Worm (Caenorhabditis elegans) whole organism, L1 larva: ENCODE results near the gene F28F9.3.

ENCODE experiments used
- C16A3.4 ChIP-seq: fragments of 150-350 bp; optimal IDR thresholded peaks from 2 replicates; lab custom pipeline; 2014; ENCODE audit warnings: missing biosample characterization, missing genetic modification characterization
- C34B4.2 ChIP-seq: sonication (generic microtip); optimal IDR thresholded peaks from 2 replicates; lab custom pipeline; 2017; ENCODE audit warnings: mild to moderate bottlenecking, missing genetic modification characterization, missing compliant biosample characterization
- F16B12.6 ChIP-seq: fragments of 150-350 bp; optimal IDR thresholded peaks from 2 replicates; lab custom pipeline; 2014; ENCODE audit warnings: missing biosample characterization, missing genetic modification characterization
- alr-1 ChIP-seq: fragments of 200-800 bp; sonication (Bioruptor generic); optimal IDR thresholded peaks from 2 replicates; lab custom pipeline; 2018; ENCODE audit warnings: borderline replicate concordance, mild to moderate bottlenecking, missing genetic modification characterization, missing compliant biosample characterization
- ama-1 ChIP-seq: fragments of 150-350 bp; optimal IDR thresholded peaks from 2 replicates; lab custom pipeline; 2014
- ceh-63 ChIP-seq: fragments of 200-800 bp; sonication (Bioruptor generic); optimal IDR thresholded peaks from 2 replicates; lab custom pipeline; 2018; ENCODE audit warnings: mild to moderate bottlenecking, missing genetic modification characterization, missing compliant biosample characterization
- dpl-1 ChIP-seq, 3 experiments: fragments of 150-350 bp in 2 of 3; sonication (generic microtip) in 1 of 3; optimal IDR thresholded peaks; 2 replicates each; lab custom pipeline; 2014 to 2017; ENCODE audit warnings: missing biosample characterization in 3 of 3, missing genetic modification characterization in 3 of 3, missing genetic modification reagents in 3 of 3
- dsc-1 ChIP-seq: sonication (generic microtip); optimal IDR thresholded peaks from 2 replicates; lab custom pipeline; 2016; ENCODE audit warnings: mild to moderate bottlenecking, missing genetic modification characterization, missing compliant biosample characterization
- efl-1 ChIP-seq, 4 experiments: fragments of 150-350 bp; optimal IDR thresholded peaks in 3 of 4; peaks in 1 of 4; 1 replicate in 1 of 4; 2 replicates in 3 of 4; lab custom pipeline; 2014; ENCODE audit warnings: missing biosample characterization in 2 of 4, missing genetic modification characterization in 2 of 4, missing genetic modification reagents in 2 of 4
- efl-3 ChIP-seq: fragments of 200-800 bp; sonication (Bioruptor generic); optimal IDR thresholded peaks from 2 replicates; lab custom pipeline; 2018; ENCODE audit warnings: mild to moderate bottlenecking, missing genetic modification characterization, missing compliant biosample characterization
- fkh-4 ChIP-seq: sonication (generic microtip); optimal IDR thresholded peaks from 2 replicates; lab custom pipeline; 2016; ENCODE audit warnings: missing compliant biosample characterization, missing genetic modification characterization, borderline replicate concordance
- grh-1 ChIP-seq: fragments of 200-800 bp; sonication (Bioruptor generic); IDR thresholded peaks from 2 replicates; pipeline ENCODE4 v1.3.6; 2022; ENCODE audit warnings: missing genetic modification reagents, missing genetic modification characterization, missing compliant biosample characterization
- hlh-4 ChIP-seq: sonication (generic microtip); optimal IDR thresholded peaks from 2 replicates; lab custom pipeline; 2016; ENCODE audit warnings: mild to moderate bottlenecking, missing genetic modification characterization, missing compliant biosample characterization
- irx-1 ChIP-seq: sonication (generic microtip); optimal IDR thresholded peaks from 2 replicates; lab custom pipeline; 2016; ENCODE audit warnings: missing genetic modification characterization, missing compliant biosample characterization
- lin-14 ChIP-seq: fragments of 200-800 bp; sonication (Bioruptor generic); optimal IDR thresholded peaks from 2 replicates; lab custom pipeline; 2018; ENCODE audit warnings: mild to moderate bottlenecking, missing genetic modification characterization, moderate library complexity, missing compliant biosample characterization
- lin-35 ChIP-seq, 2 experiments: fragments of 150-350 bp; optimal IDR thresholded peaks; 2 replicates each; lab custom pipeline; 2014; ENCODE audit warnings: missing biosample characterization in 2 of 2, missing genetic modification characterization in 2 of 2, missing genetic modification reagents in 2 of 2
- lin-39 ChIP-seq: fragments of 150-350 bp; optimal IDR thresholded peaks from 2 replicates; lab custom pipeline; 2014; ENCODE audit warnings: missing biosample characterization, missing genetic modification reagents, missing genetic modification characterization
- mab-9 ChIP-seq: fragments of 200-800 bp; sonication (Bioruptor generic); IDR thresholded peaks from 2 replicates; pipeline ENCODE4 v1.3.6; 2022; ENCODE audit warnings: missing genetic modification reagents, missing genetic modification characterization, missing compliant biosample characterization
- nhr-11 ChIP-seq: fragments of 150-350 bp; optimal IDR thresholded peaks from 2 replicates; lab custom pipeline; 2014; ENCODE audit warnings: missing biosample characterization, missing genetic modification characterization
- nhr-12 ChIP-seq: sonication (generic microtip); optimal IDR thresholded peaks from 2 replicates; lab custom pipeline; 2017; ENCODE audit warnings: missing biosample characterization, missing genetic modification characterization
- nhr-19 ChIP-seq: fragments of 200-800 bp; sonication (Bioruptor generic); conservative IDR thresholded peaks from 2 replicates; pipeline ENCODE4 v1.3.6; 2022; ENCODE audit warnings: missing genetic modification characterization, missing compliant biosample characterization
- nhr-237 ChIP-seq: fragments of 150-350 bp; optimal IDR thresholded peaks from 2 replicates; lab custom pipeline; 2014; ENCODE audit warnings: missing biosample characterization, missing genetic modification characterization
- nhr-28 ChIP-seq: fragments of 150-350 bp; optimal IDR thresholded peaks from 2 replicates; lab custom pipeline; 2014; ENCODE audit warnings: missing biosample characterization, missing genetic modification characterization
- nhr-71 ChIP-seq: sonication (generic microtip); optimal IDR thresholded peaks from 2 replicates; lab custom pipeline; 2016; ENCODE audit warnings: mild to moderate bottlenecking, missing genetic modification characterization, moderate library complexity, missing compliant biosample characterization
- nhr-77 ChIP-seq: fragments of 150-350 bp; optimal IDR thresholded peaks from 2 replicates; lab custom pipeline; 2014; ENCODE audit warnings: missing biosample characterization, missing genetic modification characterization
- skn-1 ChIP-seq: fragments of 150-350 bp; optimal IDR thresholded peaks from 2 replicates; lab custom pipeline; 2014; ENCODE audit warnings: missing biosample characterization, missing genetic modification characterization
- sptf-1 ChIP-seq: fragments of 150-350 bp; optimal IDR thresholded peaks from 2 replicates; lab custom pipeline; 2014; ENCODE audit warnings: missing biosample characterization, missing genetic modification characterization
- tbx-2 ChIP-seq: sonication (generic microtip); optimal IDR thresholded peaks from 2 replicates; lab custom pipeline; 2016; ENCODE audit warnings: missing genetic modification characterization, missing compliant biosample characterization
- unc-62 ChIP-seq: fragments of 150-350 bp; optimal IDR thresholded peaks from 2 replicates; lab custom pipeline; 2014; ENCODE audit warnings: missing biosample characterization, missing genetic modification reagents, missing genetic modification characterization
- zip-4 ChIP-seq: fragments of 200-800 bp; sonication (Bioruptor generic); optimal IDR thresholded peaks from 2 replicates; lab custom pipeline; 2018; ENCODE audit warnings: mild to moderate bottlenecking, missing genetic modification characterization, moderate library complexity, missing compliant biosample characterization
- ztf-11 ChIP-seq, 2 experiments: sonication (generic microtip); optimal IDR thresholded peaks; 2 replicates each; lab custom pipeline; 2016 to 2017; ENCODE audit warnings: missing genetic modification characterization in 2 of 2, missing biosample characterization in 1 of 2, missing compliant biosample characterization in 1 of 2

Gene F28F9.3

DNA sequence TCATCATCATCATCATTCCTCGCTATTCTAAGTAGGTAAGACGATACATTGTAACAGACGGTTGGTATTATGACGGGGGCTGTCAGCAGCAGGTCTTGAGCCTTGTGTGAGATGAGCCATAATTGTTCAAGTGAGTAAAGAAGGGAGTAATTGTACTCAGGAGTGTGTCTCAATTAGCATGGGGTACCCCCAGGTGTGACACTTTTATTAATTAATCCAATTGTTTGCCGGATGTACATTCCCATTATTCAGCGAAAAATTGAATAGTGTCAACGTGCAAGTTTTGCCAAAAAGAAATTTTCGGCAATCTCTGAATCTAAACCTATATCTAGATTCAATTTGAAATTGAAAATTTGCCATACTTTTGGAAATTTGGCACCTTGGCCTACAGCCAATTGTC, 22.3 kb downstream of the F28F9.3 start:
- no peak for TF ChIP-seq ama-1 (lab: Kevin White, UChicago)
- TF ChIP-seq F16B12.6 (tag; lab: Kevin White, UChicago): no peak

DNA sequence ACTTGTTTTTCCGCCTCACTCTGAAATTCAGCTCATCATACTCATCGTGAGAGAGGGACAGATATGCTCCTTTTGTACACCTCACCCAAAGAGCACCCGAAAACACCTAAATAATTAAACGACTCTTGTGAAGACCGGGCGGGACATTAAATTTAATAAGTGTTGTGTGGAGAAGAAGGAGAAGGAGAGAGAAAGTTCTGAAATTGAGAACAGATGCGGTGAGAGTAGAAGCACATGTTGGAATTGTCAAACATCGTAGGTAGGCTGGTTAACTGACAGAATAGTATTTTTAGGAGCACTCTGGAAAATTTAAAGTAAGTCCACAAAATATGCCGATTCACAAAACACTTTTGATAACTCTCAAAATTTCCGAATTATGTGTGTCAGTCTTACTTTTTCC, 26.9 kb downstream of the F28F9.3 start:
- peak; percentile 80 for TF ChIP-seq fkh-4 (tag; lab: Kevin White, UChicago)
- no peak for TF ChIP-seq sptf-1 (tag; lab: Kevin White, UChicago)
- peak; percentile 95 for TF ChIP-seq dsc-1 (tag; lab: Kevin White, UChicago)

DNA sequence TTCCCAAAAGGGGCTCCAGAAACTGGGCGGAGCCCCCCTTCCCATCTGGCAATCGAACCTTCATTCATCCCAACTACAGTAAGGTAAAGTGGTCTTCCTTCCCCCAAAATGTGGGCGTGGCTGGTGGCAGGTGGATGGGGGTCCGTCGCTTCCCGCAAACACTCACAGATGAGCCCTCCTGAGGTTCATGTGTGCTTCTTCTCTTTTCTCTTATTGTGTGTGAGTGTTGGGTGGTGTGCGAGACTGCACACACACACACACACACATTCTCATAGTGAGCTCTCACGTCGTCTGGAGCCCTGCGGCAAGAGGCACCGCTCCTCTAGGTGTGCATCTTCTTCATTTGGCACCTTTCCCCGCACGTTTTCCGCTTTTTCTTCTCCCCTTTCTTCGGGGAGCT, 27.9 kb downstream of the F28F9.3 start:
- TF ChIP-seq dsc-1 (tag; lab: Kevin White, UChicago) (peak; percentile 16), lin-14 (GFP tag; lab: Kevin White, UChicago) (peak; percentile 25), unc-62 (no peak)

DNA sequence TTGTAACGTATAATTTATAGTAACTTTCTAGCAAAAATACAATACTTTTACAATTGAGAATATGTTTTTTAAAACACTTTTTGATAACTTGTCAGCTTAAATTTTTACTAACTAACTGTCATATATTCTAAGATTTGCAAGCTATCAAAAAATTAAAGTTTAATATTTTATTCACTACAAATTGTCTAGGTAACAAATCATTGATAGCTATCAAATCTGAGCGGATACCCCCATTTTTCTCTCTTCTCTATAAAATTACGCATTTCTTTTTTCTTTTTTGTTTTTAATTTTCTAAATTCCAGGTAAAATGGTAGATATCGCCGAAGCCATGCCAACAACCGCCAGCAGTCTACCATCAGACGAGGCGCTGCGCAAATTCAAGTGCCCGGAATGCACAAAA, 28.9 kb downstream of the F28F9.3 start, which contains the start of gene zag-1:
zag-1 (plus strand) TSS at position 301 of the 400 bp plus-strand sequence.
- TF ChIP-seq lin-39 (tag; lab: Kevin White, UChicago): no peak
- TF ChIP-seq sptf-1 (tag; lab: Kevin White, UChicago): no peak
- TF ChIP-seq, all 84 proteins: peak for 0

DNA sequence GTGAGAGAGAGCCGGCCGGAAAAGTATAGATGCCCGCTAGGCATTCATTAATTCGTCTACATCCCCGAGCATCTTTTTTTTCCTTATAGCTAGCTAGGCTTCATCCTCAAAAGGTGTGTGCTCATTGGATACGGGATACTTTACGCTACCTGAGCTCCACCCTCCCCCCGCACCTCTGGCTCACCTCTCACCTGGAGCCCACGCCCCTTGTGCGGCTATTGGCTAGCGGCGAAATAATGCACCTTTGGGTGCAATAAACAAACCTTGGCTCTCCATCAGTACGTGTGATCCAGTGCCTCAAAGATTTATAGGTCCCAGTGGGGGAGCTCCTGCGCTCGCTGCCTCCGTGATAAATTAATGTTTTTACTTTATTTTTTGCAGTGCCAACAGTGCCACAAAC, 29.5 kb downstream of the F28F9.3 start:
- TF ChIP-seq nhr-11 (no peak), nhr-12 (no peak), hlh-4 (tag; lab: Kevin White, UChicago) (no peak), sptf-1 (tag; lab: Kevin White, UChicago) (no peak), lin-39 (tag; lab: Kevin White, UChicago) (no peak), fkh-4 (tag; lab: Kevin White, UChicago) (no peak), skn-1 (tag; lab: Kevin White, UChicago) (no peak), C34B4.2 (tag; lab: Kevin White, UChicago) (no peak)

DNA sequence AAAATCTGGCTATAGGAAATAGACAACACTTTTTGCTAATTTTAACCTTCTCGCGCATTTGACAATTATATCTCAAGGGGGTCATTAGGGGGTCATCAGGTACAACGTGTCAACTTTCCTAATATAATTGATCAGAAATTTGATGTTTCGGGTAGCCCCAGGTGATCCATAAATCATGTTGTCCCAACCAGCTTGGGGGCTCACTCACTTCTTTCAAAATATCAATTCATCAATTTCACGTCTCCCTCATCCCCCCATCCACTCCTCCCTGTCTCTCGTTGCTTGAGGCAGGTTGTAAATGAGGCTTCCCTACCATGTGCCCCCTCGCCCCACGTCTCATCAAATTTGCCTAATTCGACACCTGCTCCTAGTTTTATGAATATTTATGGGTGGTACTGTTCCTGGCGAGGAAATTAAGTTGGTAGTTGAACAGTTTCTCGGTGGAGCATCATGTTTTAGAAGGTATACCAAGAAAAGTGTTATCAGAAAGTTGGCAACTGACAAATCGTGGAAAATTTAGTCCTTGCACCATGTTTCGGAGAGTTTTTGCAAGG, 31.4 kb downstream of the F28F9.3 start:
- no peak for TF ChIP-seq ceh-63 (GFP tag; lab: Kevin White, UChicago)
- TF ChIP-seq nhr-19 (GFP tag; lab: Robert Waterston, UW): no peak
- no peak for TF ChIP-seq fkh-4 (tag; lab: Kevin White, UChicago)
- TF ChIP-seq irx-1: no peak
- no peak for TF ChIP-seq sptf-1 (tag; lab: Kevin White, UChicago)
- no peak for TF ChIP-seq C16A3.4
- TF ChIP-seq zip-4 (GFP tag; lab: Kevin White, UChicago): no peak
- TF ChIP-seq nhr-71: no peak
- TF ChIP-seq nhr-77: no peak
- TF ChIP-seq mab-9: no peak
- TF ChIP-seq dpl-1 (GFP tag; optimal IDR thresholded peaks at IDR 0.05; lab: Kevin White, UChicago): no peak
- TF ChIP-seq skn-1 (tag; lab: Kevin White, UChicago): no peak
- no peak for TF ChIP-seq grh-1 (GFP tag; lab: Robert Waterston, UW)
- no peak for TF ChIP-seq nhr-28 (tag; lab: Kevin White, UChicago)
- peak in 1 of 2 experiments; percentile 23 for TF ChIP-seq ztf-11 (tag; optimal IDR thresholded peaks at IDR 0.05; lab: Kevin White, UChicago)
- TF ChIP-seq nhr-237 (tag; lab: Kevin White, UChicago): no peak
- TF ChIP-seq lin-14 (GFP tag; lab: Kevin White, UChicago): peak; percentile 2
- TF ChIP-seq tbx-2: peak; percentile 41
- no peak for TF ChIP-seq efl-1 (optimal IDR thresholded peaks at IDR 0.05; lab: Kevin White, UChicago)
- no peak for TF ChIP-seq efl-1 (GFP tag; optimal IDR thresholded peaks at IDR 0.05 in 1 of 2; lab: Kevin White, UChicago)
- TF ChIP-seq efl-3 (GFP tag; lab: Kevin White, UChicago): no peak
- no peak for TF ChIP-seq lin-35 (GFP tag; optimal IDR thresholded peaks at IDR 0.05; lab: Kevin White, UChicago)
- TF ChIP-seq alr-1 (tag; lab: Kevin White, UChicago): no peak
